Fruit fly (Drosophila melanogaster) whole organism, embryonic: ENCODE measurements around the gene CG12362.

ENCODE experiments used
- CG15011 ChIP-seq: fragments of 200-800 bp; sonication (Bioruptor generic); optimal IDR thresholded peaks from 3 replicates; lab custom pipeline; 2018; ENCODE audit warnings: missing biosample characterization, mild to moderate bottlenecking, missing genetic modification characterization
- CG18476 ChIP-seq: fragments of 200-800 bp; sonication (Bioruptor generic); optimal IDR thresholded peaks from 2 replicates; lab custom pipeline; 2016; ENCODE audit warnings: missing biosample characterization, mild to moderate bottlenecking, missing genetic modification characterization
- CG7271 ChIP-seq: fragments of 200-800 bp; sonication (Bioruptor generic); optimal IDR thresholded peaks from 2 replicates; lab custom pipeline; 2018; ENCODE audit warnings: missing biosample characterization, mild to moderate bottlenecking, missing genetic modification characterization, moderate library complexity
- CG7556 ChIP-seq: fragments of 200-800 bp; sonication (Bioruptor generic); optimal IDR thresholded peaks from 2 replicates; lab custom pipeline; 2017; ENCODE audit warnings: missing biosample characterization, mild to moderate bottlenecking, missing genetic modification characterization
- CG8924 ChIP-seq: fragments of 200-800 bp; optimal IDR thresholded peaks from 3 replicates; lab custom pipeline; 2019; ENCODE audit warnings: missing biosample characterization, mild to moderate bottlenecking, missing genetic modification characterization, moderate library complexity
- Gug ChIP-seq: fragments of 200-800 bp; sonication (Bioruptor generic); IDR thresholded peaks from 4 replicates; pipeline ENCODE4 v1.3.6; 2022; ENCODE audit warnings: missing biosample characterization, missing genetic modification characterization

- TF ChIP-seq Gug (GFP tag; lab: Robert Waterston, UW) (no peak), CG8924 (tag; lab: Kevin White, UChicago) (no peak), CG7556 (GFP tag; lab: Kevin White, UChicago) (no peak), CG15011 (GFP tag; lab: Kevin White, UChicago) (no peak), CG7271 (tag; lab: Kevin White, UChicago) (no peak), CG18476 (no peak)
Measured at dm6 chr3L:10409511-10409910, 3.1 kb upstream of the CG12362 start.
